Fruit fly (Drosophila melanogaster) whole organism, embryonic: Measurements from ENCODE around the gene CG6254.

ENCODE experiments used
- Ada2b ChIP-seq: fragments of 200-800 bp; sonication (Bioruptor generic); IDR thresholded peaks from 2 replicates; pipeline ENCODE4 v1.3.6; 2022; ENCODE audit warnings: missing biosample characterization, missing genetic modification characterization
- CG10959 ChIP-seq: fragments of 200-800 bp; sonication (Bioruptor generic); IDR thresholded peaks from 2 replicates; pipeline ENCODE4 v1.3.6; 2022; ENCODE audit warnings: missing biosample characterization, missing genetic modification characterization
- CG13624 ChIP-seq: fragments of 200-800 bp; sonication (Bioruptor generic); optimal IDR thresholded peaks from 2 replicates; lab custom pipeline; 2016; ENCODE audit warnings: missing biosample characterization, missing genetic modification characterization
- CG13894 ChIP-seq: fragments of 200-800 bp; sonication (Bioruptor generic); optimal IDR thresholded peaks from 3 replicates; lab custom pipeline; 2018; ENCODE audit warnings: missing biosample characterization, mild to moderate bottlenecking, missing genetic modification characterization, moderate library complexity
- CG14667 ChIP-seq: fragments of 200-800 bp; sonication (Bioruptor generic); IDR thresholded peaks from 2 replicates; pipeline ENCODE4 v1.3.6; 2022; ENCODE audit warnings: missing biosample characterization, missing genetic modification characterization
- CG16813 ChIP-seq: fragments of 200-800 bp; sonication (Bioruptor generic); IDR thresholded peaks from 3 replicates; pipeline ENCODE4 v1.3.6; 2022; ENCODE audit warnings: missing biosample characterization, missing genetic modification characterization; ENCODE audit not compliant: partially characterized antibody
- CG17802 ChIP-seq: fragments of 200-800 bp; sonication (Bioruptor generic); optimal IDR thresholded peaks from 2 replicates; lab custom pipeline; 2018; ENCODE audit warnings: missing biosample characterization, mild to moderate bottlenecking, missing genetic modification characterization, moderate library complexity
- CG17829 ChIP-seq: fragments of 200-800 bp; optimal IDR thresholded peaks from 2 replicates; lab custom pipeline; 2019; ENCODE audit warnings: missing biosample characterization, mild to moderate bottlenecking, missing genetic modification characterization, moderate library complexity
- CG18262 ChIP-seq: fragments of 200-800 bp; optimal IDR thresholded peaks from 3 replicates; lab custom pipeline; 2019; ENCODE audit warnings: missing biosample characterization, mild to moderate bottlenecking, missing genetic modification characterization, moderate library complexity
- CG2712 ChIP-seq: fragments of 200-800 bp; optimal IDR thresholded peaks from 3 replicates; lab custom pipeline; 2019; ENCODE audit warnings: missing biosample characterization, mild to moderate bottlenecking, missing genetic modification characterization, moderate library complexity
- CG32532 ChIP-seq: fragments of 200-800 bp; sonication (Bioruptor generic); IDR thresholded peaks from 2 replicates; pipeline ENCODE4 v1.3.6; 2022; ENCODE audit warnings: missing biosample characterization, missing genetic modification characterization
- CG3281 ChIP-seq: fragments of 200-800 bp; sonication (Bioruptor generic); optimal IDR thresholded peaks from 3 replicates; lab custom pipeline; 2017; ENCODE audit warnings: missing biosample characterization, mild to moderate bottlenecking, missing genetic modification characterization
- CG34422 ChIP-seq: fragments of 200-800 bp; sonication (Bioruptor generic); IDR thresholded peaks from 3 replicates; pipeline ENCODE4 v1.3.6; 2022; ENCODE audit warnings: missing biosample characterization, missing genetic modification characterization
- CG3726 ChIP-seq: fragments of 200-800 bp; sonication (Bioruptor generic); IDR thresholded peaks from 3 replicates; pipeline ENCODE4, ENCODE4 v1.3.6; 2022; ENCODE audit warnings: missing biosample characterization, missing genetic modification characterization
- CG3847 ChIP-seq: fragments of 200-800 bp; sonication (Bioruptor generic); IDR thresholded peaks from 2 replicates; pipeline ENCODE4 v1.3.6; 2022; ENCODE audit warnings: missing biosample characterization, missing genetic modification characterization
- CG3995 ChIP-seq: fragments of 200-800 bp; sonication (Bioruptor generic); optimal IDR thresholded peaks from 3 replicates; lab custom pipeline; 2016; ENCODE audit warnings: missing biosample characterization, missing genetic modification characterization
- CG4404 ChIP-seq: fragments of 200-800 bp; sonication (Bioruptor generic); IDR thresholded peaks from 2 replicates; pipeline ENCODE4 v1.3.6; 2022; ENCODE audit warnings: missing biosample characterization, missing genetic modification characterization
- CG6272 ChIP-seq: fragments of 200-800 bp; sonication (Bioruptor generic); IDR thresholded peaks from 2 replicates; pipeline ENCODE4 v1.3.6; 2022; ENCODE audit warnings: missing biosample characterization, missing genetic modification characterization
- CG8281 ChIP-seq: fragments of 200-800 bp; sonication (Bioruptor generic); optimal IDR thresholded peaks from 2 replicates; lab custom pipeline; 2018; ENCODE audit warnings: missing biosample characterization, mild to moderate bottlenecking, missing genetic modification characterization, moderate library complexity
- CG9215 ChIP-seq: fragments of 200-800 bp; sonication (Bioruptor generic); IDR thresholded peaks from 2 replicates; pipeline ENCODE4 v1.3.6; 2022; ENCODE audit warnings: missing biosample characterization, missing genetic modification characterization
- Dad ChIP-seq: fragments of 200-800 bp; sonication (Bioruptor generic); optimal IDR thresholded peaks from 3 replicates; lab custom pipeline; 2016; ENCODE audit warnings: missing biosample characterization, missing genetic modification characterization
- Dek ChIP-seq: fragments of 200-800 bp; sonication (Bioruptor generic); optimal IDR thresholded peaks from 3 replicates; lab custom pipeline; 2019; ENCODE audit warnings: missing biosample characterization, mild to moderate bottlenecking, missing genetic modification characterization, moderate library complexity
- Doc2 ChIP-seq: fragments of 200-800 bp; sonication (Bioruptor generic); IDR thresholded peaks from 2 replicates; pipeline ENCODE4 v1.3.6; 2022; ENCODE audit warnings: missing biosample characterization, missing genetic modification characterization
- Fer2 ChIP-seq: fragments of 200-800 bp; sonication (Bioruptor generic); optimal IDR thresholded peaks from 2 replicates; lab custom pipeline; 2018; ENCODE audit warnings: missing biosample characterization, mild to moderate bottlenecking, missing genetic modification characterization, moderate library complexity
- Hmr ChIP-seq: fragments of 200-800 bp; sonication (Bioruptor generic); optimal IDR thresholded peaks from 3 replicates; lab custom pipeline; 2017; ENCODE audit warnings: mild to moderate bottlenecking, missing biosample characterization, missing genetic modification reagents, missing genetic modification characterization
- MTF-1 ChIP-seq: fragments of 200-800 bp; sonication (Bioruptor generic); optimal IDR thresholded peaks from 2 replicates; lab custom pipeline; 2018; ENCODE audit warnings: missing biosample characterization, mild to moderate bottlenecking, missing genetic modification characterization, borderline replicate concordance
- Nf-YB ChIP-seq: fragments of 200-800 bp; sonication (Bioruptor generic); optimal IDR thresholded peaks from 3 replicates; lab custom pipeline; 2019; ENCODE audit warnings: missing biosample characterization, mild to moderate bottlenecking, missing genetic modification characterization, moderate library complexity
- Oaz ChIP-seq: fragments of 200-800 bp; sonication (Bioruptor generic); IDR thresholded peaks from 2 replicates; pipeline ENCODE4 v1.3.6; 2022; ENCODE audit warnings: missing biosample characterization, missing genetic modification characterization
- PHDP ChIP-seq: fragments of 200-800 bp; sonication (Bioruptor generic); optimal IDR thresholded peaks from 3 replicates; lab custom pipeline; 2018; ENCODE audit warnings: missing biosample characterization, mild to moderate bottlenecking, missing genetic modification characterization, moderate library complexity
- Sry-δ ChIP-seq: fragments of 200-800 bp; sonication (Bioruptor generic); optimal IDR thresholded peaks from 2 replicates; lab custom pipeline; 2016; ENCODE audit warnings: missing biosample characterization, missing genetic modification characterization
- Trl ChIP-seq, 3 experiments: fragments of >200 bp in 2 of 3; fragments of 200-800 bp in 1 of 3; sonication (Bioruptor generic) in 1 of 3; optimal IDR thresholded peaks; 2 replicates in 1 of 3; 3 replicates in 2 of 3; lab custom pipeline; 2016 to 2017; ENCODE audit warnings: missing biosample characterization in 1 of 3, missing genetic modification characterization in 1 of 3
- ci ChIP-seq: fragments of 200-800 bp; sonication (Bioruptor generic); IDR thresholded peaks from 3 replicates; pipeline ENCODE4 v1.3.6; 2022; ENCODE audit warnings: missing biosample characterization, missing genetic modification characterization
- en ChIP-seq: fragments of 200-800 bp; sonication (Bioruptor generic); optimal IDR thresholded peaks from 2 replicates; lab custom pipeline; 2016; ENCODE audit warnings: missing biosample characterization, missing genetic modification characterization
- esg ChIP-seq: fragments of 200-800 bp; sonication (Bioruptor generic); conservative IDR thresholded peaks from 2 replicates; pipeline ENCODE4 v1.3.6; 2022; ENCODE audit warnings: missing biosample characterization, missing genetic modification characterization
- grau ChIP-seq: fragments of 200-800 bp; optimal IDR thresholded peaks from 3 replicates; lab custom pipeline; 2019; ENCODE audit warnings: missing biosample characterization, mild to moderate bottlenecking, missing genetic modification characterization, moderate library complexity
- gsb ChIP-seq: fragments of 200-800 bp; sonication (Bioruptor generic); IDR thresholded peaks from 2 replicates; pipeline ENCODE4 v1.3.6; 2022; ENCODE audit warnings: missing biosample characterization, missing genetic modification characterization
- gt ChIP-seq: fragments of 200-800 bp; sonication (Bioruptor generic); IDR thresholded peaks from 2 replicates; pipeline ENCODE4 v1.3.6; 2022; ENCODE audit warnings: missing biosample characterization, missing genetic modification characterization
- hb ChIP-seq: fragments of 200-800 bp; sonication (Bioruptor generic); IDR thresholded peaks from 3 replicates; pipeline ENCODE4 v1.3.6; 2022; ENCODE audit warnings: missing biosample characterization, missing genetic modification characterization; ENCODE audit not compliant: partially characterized antibody
- hkb ChIP-seq, 2 experiments: fragments of 200-800 bp in 1 of 2; fragments of >200 bp in 1 of 2; sonication (Bioruptor generic) in 1 of 2; IDR thresholded peaks in 1 of 2; optimal IDR thresholded peaks in 1 of 2; 2 replicates each; pipeline versions ENCODE4 v1.3.6 to Lab custom; 2017 to 2022; ENCODE audit warnings: missing biosample characterization in 1 of 2, missing genetic modification characterization in 1 of 2
- lilli ChIP-seq: fragments of 200-800 bp; sonication (Bioruptor generic); optimal IDR thresholded peaks from 3 replicates; lab custom pipeline; 2016; ENCODE audit warnings: missing biosample characterization, missing genetic modification characterization
- luna ChIP-seq: fragments of 200-800 bp; sonication (Bioruptor generic); optimal IDR thresholded peaks from 2 replicates; lab custom pipeline; 2016; ENCODE audit warnings: missing biosample characterization, missing genetic modification characterization
- oc ChIP-seq: fragments of 200-800 bp; sonication (Bioruptor generic); optimal IDR thresholded peaks from 2 replicates; lab custom pipeline; 2018; ENCODE audit warnings: missing biosample characterization, mild to moderate bottlenecking, missing genetic modification characterization, moderate library complexity
- pum ChIP-seq: fragments of 200-800 bp; sonication (Bioruptor generic); optimal IDR thresholded peaks from 2 replicates; lab custom pipeline; 2016; ENCODE audit warnings: missing biosample characterization, missing genetic modification characterization
- ranshi ChIP-seq: fragments of 200-800 bp; sonication (Bioruptor generic); IDR thresholded peaks from 2 replicates; pipeline ENCODE4 v1.3.6; 2022; ENCODE audit warnings: missing biosample characterization, missing genetic modification characterization
- repo ChIP-seq: fragments of 200-800 bp; sonication (Bioruptor generic); optimal IDR thresholded peaks from 2 replicates; lab custom pipeline; 2016; ENCODE audit warnings: missing biosample characterization, missing genetic modification characterization
- scrt ChIP-seq: fragments of 200-800 bp; sonication (Bioruptor generic); optimal IDR thresholded peaks from 2 replicates; lab custom pipeline; 2018; ENCODE audit warnings: missing biosample characterization, mild to moderate bottlenecking, missing genetic modification characterization, moderate library complexity
- slp2 ChIP-seq: fragments of 200-800 bp; sonication (Bioruptor generic); optimal IDR thresholded peaks from 2 replicates; lab custom pipeline; 2016; ENCODE audit warnings: missing biosample characterization, missing genetic modification characterization
- sr ChIP-seq: fragments of 200-800 bp; sonication (Bioruptor generic); IDR thresholded peaks from 3 replicates; pipeline ENCODE4 v1.3.6; 2022; ENCODE audit warnings: missing biosample characterization, missing genetic modification characterization
- sug ChIP-seq: fragments of 200-800 bp; optimal IDR thresholded peaks from 2 replicates; lab custom pipeline; 2019; ENCODE audit warnings: missing biosample characterization, mild to moderate bottlenecking, missing genetic modification characterization, moderate library complexity
- tin ChIP-seq: fragments of 200-800 bp; sonication (Bioruptor generic); optimal IDR thresholded peaks from 3 replicates; lab custom pipeline; 2016; ENCODE audit warnings: missing biosample characterization, missing genetic modification characterization
- unc-4 ChIP-seq: fragments of 200-800 bp; sonication (Bioruptor generic); IDR thresholded peaks from 2 replicates; pipeline ENCODE4 v1.3.6; 2022; ENCODE audit warnings: missing biosample characterization, missing genetic modification characterization; ENCODE audit not compliant: partially characterized antibody

The CG6254 gene

DNA sequence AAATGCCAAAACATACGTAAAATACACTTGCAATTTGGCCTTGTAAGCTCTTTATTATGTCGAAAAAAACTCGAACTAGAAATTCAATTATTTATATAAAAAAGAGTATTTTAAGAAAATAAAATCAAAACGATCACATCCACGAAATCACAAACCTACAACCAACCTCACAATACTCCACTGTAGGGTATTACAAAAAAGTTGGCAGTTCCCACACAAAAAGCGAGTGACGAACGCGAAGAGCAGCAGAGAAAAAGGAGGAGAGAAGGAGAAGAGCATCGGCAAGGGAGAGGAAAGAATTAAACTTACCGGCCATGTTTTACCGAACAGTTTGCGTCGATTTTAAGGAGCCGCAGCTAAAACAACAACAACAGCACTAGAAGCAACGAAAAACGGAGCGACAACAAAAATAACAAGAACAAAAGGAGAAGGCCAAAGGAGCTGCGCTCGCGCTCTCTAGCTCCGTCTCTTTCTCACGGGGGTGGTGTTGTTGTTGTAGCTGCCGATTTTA, 28.2 kb downstream of the CG6254 start (continued):
- no peak for TF ChIP-seq hkb (optimal IDR thresholded peaks at IDR 0.05; lab: Kevin White, UChicago)
- no peak for TF ChIP-seq hkb (GFP tag; IDR thresholded peaks at IDR 0.05; lab: Robert Waterston, UW)
- no peak for TF ChIP-seq Nf-YB (GFP tag; lab: Kevin White, UChicago)
- no peak for TF ChIP-seq CG3847 (GFP tag; lab: Robert Waterston, UW)
- TF ChIP-seq CG3281: no peak
- TF ChIP-seq tin (GFP tag; lab: Kevin White, UChicago): peak; percentile 9
- 0 out of 2 replicates have a peak, but pooled peaks have one; percentile 5 for TF ChIP-seq CG32532 (GFP tag; lab: Robert Waterston, UW)
- TF ChIP-seq CG34422 (GFP tag; lab: Robert Waterston, UW): no peak
- TF ChIP-seq CG10959 (GFP tag; lab: Robert Waterston, UW): no peak
- no peak for TF ChIP-seq Sry-δ (GFP tag; lab: Kevin White, UChicago)
- no peak for TF ChIP-seq repo (GFP tag; lab: Kevin White, UChicago)
- no peak for TF ChIP-seq lilli (GFP tag; lab: Kevin White, UChicago)
- TF ChIP-seq CG16813: no peak
- no peak for TF ChIP-seq Oaz (GFP tag; lab: Robert Waterston, UW)
- no peak for TF ChIP-seq CG3995 (GFP tag; lab: Kevin White, UChicago)
- no peak for TF ChIP-seq scrt
- TF ChIP-seq CG17802 (tag; lab: Kevin White, UChicago): no peak
- no peak for TF ChIP-seq sug (tag; lab: Kevin White, UChicago)
- TF ChIP-seq Dad (GFP tag; lab: Kevin White, UChicago): no peak
- TF ChIP-seq ci (GFP tag; lab: Robert Waterston, UW): peak; percentile 37; the same call in 1 of the 3 replicates
- no peak for TF ChIP-seq ranshi (GFP tag; lab: Robert Waterston, UW)
- no peak for TF ChIP-seq sr (GFP tag; lab: Robert Waterston, UW)
- no peak for TF ChIP-seq gt (GFP tag; lab: Robert Waterston, UW)
- TF ChIP-seq Fer2 (tag; lab: Kevin White, UChicago): no peak
- no peak for TF ChIP-seq CG14667 (GFP tag; lab: Robert Waterston, UW)
- TF ChIP-seq CG13624 (GFP tag; lab: Kevin White, UChicago): no peak
- TF ChIP-seq CG13894 (tag; lab: Kevin White, UChicago): no peak
- no peak for TF ChIP-seq MTF-1 (GFP tag; lab: Kevin White, UChicago)
- no peak for TF ChIP-seq gsb
- no peak for TF ChIP-seq luna (GFP tag; lab: Kevin White, UChicago)
- TF ChIP-seq CG9215 (GFP tag; lab: Robert Waterston, UW): no peak
- peak; percentile 12 for TF ChIP-seq CG18262 (tag; lab: Kevin White, UChicago)
- no peak for TF ChIP-seq oc (tag; lab: Kevin White, UChicago)
- no peak for TF ChIP-seq PHDP (tag; lab: Kevin White, UChicago)
- peak; percentile 50 to 71 for TF ChIP-seq Trl (optimal IDR thresholded peaks at IDR 0.05; lab: Kevin White, UChicago)
- TF ChIP-seq Trl (GFP tag; optimal IDR thresholded peaks at IDR 0.05; lab: Kevin White, UChicago): peak; percentile 8
- no peak for TF ChIP-seq esg
- no peak for TF ChIP-seq CG4404 (GFP tag; lab: Robert Waterston, UW)
- no peak for TF ChIP-seq pum (GFP tag; lab: Kevin White, UChicago)
- no peak for TF ChIP-seq Ada2b (GFP tag; lab: Robert Waterston, UW)
- no peak for TF ChIP-seq CG6272 (GFP tag; lab: Robert Waterston, UW)
- no peak for TF ChIP-seq CG8281 (tag; lab: Kevin White, UChicago)
- TF ChIP-seq en (GFP tag; lab: Kevin White, UChicago): no peak
- no peak for TF ChIP-seq Dek
- TF ChIP-seq unc-4 (GFP tag; lab: Robert Waterston, UW): no peak
- TF ChIP-seq Doc2 (GFP tag; lab: Robert Waterston, UW): no peak
- no peak for TF ChIP-seq grau
- no peak for TF ChIP-seq CG17829
- no peak for TF ChIP-seq slp2 (GFP tag; lab: Kevin White, UChicago)
- no peak for TF ChIP-seq Hmr (GFP tag; lab: Kevin White, UChicago)
- no peak for TF ChIP-seq CG3726
- no peak for TF ChIP-seq hb
- TF ChIP-seq CG2712 (tag; lab: Kevin White, UChicago): peak; percentile 20
